Worm (Caenorhabditis elegans) whole organism, L4 larva: ENCODE measurements around the gene F58H1.3.

ENCODE experiments used
- D1046.2 ChIP-seq: fragments of 200-800 bp; sonication (Bioruptor generic); IDR thresholded peaks from 2 replicates; pipeline ENCODE4 v1.3.6; 2022; ENCODE audit warnings: missing genetic modification characterization, missing compliant biosample characterization
- F26F4.8 ChIP-seq: fragments of 200-800 bp; sonication (Bioruptor generic); conservative IDR thresholded peaks from 2 replicates; pipeline ENCODE4 v1.3.6; 2022; ENCODE audit warnings: missing genetic modification characterization, missing compliant biosample characterization
- F37D6.2 ChIP-seq: sonication (generic microtip); optimal IDR thresholded peaks from 2 replicates; lab custom pipeline; 2016; ENCODE audit warnings: mild to moderate bottlenecking, missing genetic modification characterization, missing compliant biosample characterization
- F49E8.2 ChIP-seq: sonication (generic microtip); optimal IDR thresholded peaks from 2 replicates; lab custom pipeline; 2016; ENCODE audit warnings: missing compliant biosample characterization, mild to moderate bottlenecking, missing genetic modification characterization, borderline replicate concordance
- R02D3.7 ChIP-seq: fragments of 150-350 bp; sonication (generic microtip); optimal IDR thresholded peaks from 3 replicates; lab custom pipeline; 2014; ENCODE audit warnings: missing biosample characterization, missing genetic modification characterization
- T26A8.4 ChIP-seq: fragments of 200-800 bp; sonication (Bioruptor generic); IDR thresholded peaks from 2 replicates; pipeline ENCODE4 v1.3.6; 2022; ENCODE audit warnings: missing genetic modification characterization, missing compliant biosample characterization
- Y105C5A.15 ChIP-seq: fragments of 200-800 bp; sonication (Bioruptor generic); IDR thresholded peaks from 2 replicates; pipeline ENCODE4 v1.3.6; 2022; ENCODE audit warnings: missing genetic modification characterization, missing compliant biosample characterization
- ZK337.2 ChIP-seq: fragments of 200-800 bp; sonication (Bioruptor generic); IDR thresholded peaks from 2 replicates; pipeline ENCODE4 v1.3.6; 2022; ENCODE audit warnings: missing genetic modification reagents, missing genetic modification characterization, missing compliant biosample characterization
- aha-1 ChIP-seq: fragments of 150-350 bp; peaks from one replicate; lab custom pipeline; 2014; ENCODE audit warnings: missing biosample characterization, missing genetic modification characterization
- aly-2 ChIP-seq: sonication (generic microtip); optimal IDR thresholded peaks from 2 replicates; lab custom pipeline; 2018; ENCODE audit warnings: missing biosample characterization, missing genetic modification characterization
- ceh-44 ChIP-seq: fragments of 200-800 bp; sonication (Bioruptor generic); IDR thresholded peaks from 2 replicates; pipeline ENCODE4 v1.3.6; 2022; ENCODE audit warnings: missing genetic modification reagents, missing genetic modification characterization, missing compliant biosample characterization
- daf-12 ChIP-seq: fragments of 150-350 bp; optimal IDR thresholded peaks from 2 replicates; lab custom pipeline; 2014; ENCODE audit warnings: missing biosample characterization, missing genetic modification reagents, missing genetic modification characterization
- daf-16 ChIP-seq, 3 experiments: sonication (generic microtip); optimal IDR thresholded peaks; 2 replicates each; lab custom pipeline; 2016 to 2017; ENCODE audit warnings: missing genetic modification characterization in 3 of 3, missing genetic modification reagents in 3 of 3, mild to moderate bottlenecking in 2 of 3, missing compliant biosample characterization in 2 of 3, missing biosample characterization in 1 of 3, moderate library complexity in 1 of 3
- daf-8 ChIP-seq: fragments of 200-800 bp; sonication (Bioruptor generic); IDR thresholded peaks from 2 replicates; pipeline ENCODE4 v1.3.6; 2022; ENCODE audit warnings: missing genetic modification characterization, missing compliant biosample characterization
- dmd-8 ChIP-seq: fragments of 200-800 bp; sonication (Bioruptor generic); IDR thresholded peaks from 2 replicates; pipeline ENCODE4 v1.3.6; 2022; ENCODE audit warnings: missing genetic modification characterization, missing compliant biosample characterization
- dmd-9 ChIP-seq: fragments of 200-800 bp; sonication (Bioruptor generic); IDR thresholded peaks from 2 replicates; pipeline ENCODE4 v1.3.6; 2022; ENCODE audit warnings: missing genetic modification reagents, missing genetic modification characterization, missing compliant biosample characterization
- dve-1 ChIP-seq: sonication (generic microtip); optimal IDR thresholded peaks from 2 replicates; lab custom pipeline; 2017; ENCODE audit warnings: antibody characterized with exemption, mild to moderate bottlenecking, missing genetic modification characterization, missing compliant biosample characterization; ENCODE audit not compliant: insufficient read depth
- fkh-10 ChIP-seq: fragments of 150-350 bp; optimal IDR thresholded peaks from 2 replicates; lab custom pipeline; 2014; ENCODE audit warnings: missing biosample characterization, missing genetic modification reagents, missing genetic modification characterization
- hif-1 ChIP-seq, 2 experiments: sonication (generic microtip); optimal IDR thresholded peaks; 2 replicates each; lab custom pipeline; 2016 to 2017; ENCODE audit warnings: missing compliant biosample characterization in 2 of 2, missing genetic modification characterization in 2 of 2, missing genetic modification reagents in 2 of 2, missing genotype in 2 of 2, mild to moderate bottlenecking in 1 of 2
- hlh-11 ChIP-seq: fragments of 200-800 bp; sonication (Bioruptor generic); optimal IDR thresholded peaks from 2 replicates; lab custom pipeline; 2018; ENCODE audit warnings: mild to moderate bottlenecking, missing genetic modification characterization, missing compliant biosample characterization
- lin-1 ChIP-seq: fragments of 200-800 bp; sonication (Bioruptor generic); IDR thresholded peaks from 2 replicates; pipeline ENCODE4 v1.3.6; 2022; ENCODE audit warnings: missing genetic modification reagents, missing genetic modification characterization, missing compliant biosample characterization
- lin-29 ChIP-seq: fragments of 200-800 bp; sonication (Bioruptor generic); IDR thresholded peaks from 2 replicates; pipeline ENCODE4 v1.3.6; 2022; ENCODE audit warnings: missing genetic modification reagents, missing genetic modification characterization, missing compliant biosample characterization
- lin-39 ChIP-seq: fragments of 150-350 bp; optimal IDR thresholded peaks from 2 replicates; lab custom pipeline; 2014; ENCODE audit warnings: missing biosample characterization, missing genetic modification reagents, missing genetic modification characterization
- lir-3 ChIP-seq: sonication (generic microtip); optimal IDR thresholded peaks from 2 replicates; lab custom pipeline; 2016; ENCODE audit warnings: mild to moderate bottlenecking, missing genetic modification characterization, missing compliant biosample characterization
- lsy-2 ChIP-seq, 2 experiments: fragments of 150-350 bp in 1 of 2; sonication (generic microtip) in 1 of 2; optimal IDR thresholded peaks; 2 replicates each; lab custom pipeline; 2014 to 2017; ENCODE audit warnings: missing biosample characterization in 2 of 2, missing genetic modification characterization in 2 of 2
- madf-9 ChIP-seq: fragments of 200-800 bp; sonication (Bioruptor generic); conservative IDR thresholded peaks from 2 replicates; pipeline ENCODE4 v1.3.6; 2022; ENCODE audit warnings: missing genetic modification reagents, missing genetic modification characterization, missing compliant biosample characterization
- mdl-1 ChIP-seq, 2 experiments: fragments of 150-350 bp in 1 of 2; sonication (generic microtip) in 1 of 2; optimal IDR thresholded peaks; 2 replicates each; lab custom pipeline; 2014 to 2017; ENCODE audit warnings: missing biosample characterization in 2 of 2, missing genetic modification characterization in 2 of 2
- mep-1 ChIP-seq: fragments of 150-350 bp; sonication (generic microtip); optimal IDR thresholded peaks from 3 replicates; lab custom pipeline; 2014; ENCODE audit warnings: missing biosample characterization, missing genetic modification characterization
- mxl-2 ChIP-seq: fragments of 200-800 bp; sonication (Bioruptor generic); conservative IDR thresholded peaks from 2 replicates; pipeline ENCODE4 v1.3.6; 2022; ENCODE audit warnings: missing genetic modification reagents, missing genetic modification characterization, missing compliant biosample characterization
- mxl-3 ChIP-seq: fragments of 200-800 bp; sonication (Bioruptor generic); optimal IDR thresholded peaks from 2 replicates; lab custom pipeline; 2018; ENCODE audit warnings: mild to moderate bottlenecking, missing genetic modification characterization, missing compliant biosample characterization
- nhr-10 ChIP-seq: fragments of 150-350 bp; optimal IDR thresholded peaks from 2 replicates; lab custom pipeline; 2014; ENCODE audit warnings: missing biosample characterization, missing genetic modification characterization
- nhr-11 ChIP-seq: fragments of 150-350 bp; optimal IDR thresholded peaks from 2 replicates; lab custom pipeline; 2014; ENCODE audit warnings: missing biosample characterization, missing genetic modification characterization
- nhr-25 ChIP-seq: sonication (generic microtip); optimal IDR thresholded peaks from 2 replicates; lab custom pipeline; 2017; ENCODE audit warnings: missing genetic modification characterization, mild to moderate bottlenecking, missing compliant biosample characterization, antibody characterized with exemption, moderate library complexity, borderline replicate concordance; ENCODE audit not compliant: insufficient read depth
- nhr-48 ChIP-seq: sonication (generic microtip); optimal IDR thresholded peaks from 2 replicates; lab custom pipeline; 2016; ENCODE audit warnings: mild to moderate bottlenecking, missing genetic modification characterization, missing compliant biosample characterization
- nhr-76 ChIP-seq: fragments of 150-350 bp; optimal IDR thresholded peaks from 2 replicates; lab custom pipeline; 2014; ENCODE audit warnings: missing biosample characterization, missing genetic modification characterization
- pha-4 ChIP-seq, 2 experiments: fragments of 150-350 bp in 1 of 2; fragments of 200-800 bp in 1 of 2; sonication (Bioruptor generic) in 1 of 2; IDR thresholded peaks in 1 of 2; optimal IDR thresholded peaks in 1 of 2; 2 replicates each; pipeline versions ENCODE4 v1.3.6 to Lab custom; 2014 to 2022; ENCODE audit warnings: missing genetic modification characterization in 2 of 2, missing genetic modification reagents in 2 of 2, missing biosample characterization in 1 of 2, missing compliant biosample characterization in 1 of 2
- php-3 ChIP-seq: fragments of 200-800 bp; sonication (Bioruptor generic); IDR thresholded peaks from 2 replicates; pipeline ENCODE4 v1.3.6; 2022; ENCODE audit warnings: missing genetic modification reagents, missing genetic modification characterization, missing compliant biosample characterization
- rbr-2 ChIP-seq: sonication (generic microtip); optimal IDR thresholded peaks from 2 replicates; lab custom pipeline; 2016; ENCODE audit warnings: missing genotype, missing genetic modification characterization, missing compliant biosample characterization
- saeg-2 ChIP-seq: fragments of 200-800 bp; sonication (Bioruptor generic); IDR thresholded peaks from 2 replicates; pipeline ENCODE4 v1.3.6; 2022; ENCODE audit warnings: missing genetic modification reagents, missing genetic modification characterization, missing compliant biosample characterization
- skn-1 ChIP-seq: fragments of 150-350 bp; optimal IDR thresholded peaks from 2 replicates; lab custom pipeline; 2014; ENCODE audit warnings: missing biosample characterization, missing genetic modification characterization
- snpc-1.2 ChIP-seq: fragments of 200-800 bp; sonication (Bioruptor generic); IDR thresholded peaks from 2 replicates; pipeline ENCODE4 v1.3.6; 2022; ENCODE audit warnings: missing genetic modification reagents, missing genetic modification characterization, missing compliant biosample characterization
- spr-1 ChIP-seq: sonication (generic microtip); optimal IDR thresholded peaks from 2 replicates; lab custom pipeline; 2016; ENCODE audit warnings: mild to moderate bottlenecking, missing genetic modification characterization, missing compliant biosample characterization
- tag-97 ChIP-seq: fragments of 200-800 bp; sonication (Bioruptor generic); IDR thresholded peaks from 2 replicates; pipeline ENCODE4 v1.3.6; 2022; ENCODE audit warnings: missing genetic modification characterization, missing compliant biosample characterization
- tra-1 ChIP-seq: fragments of 200-800 bp; sonication (Bioruptor generic); IDR thresholded peaks from 2 replicates; pipeline ENCODE4 v1.3.6; 2022; ENCODE audit warnings: missing genetic modification reagents, missing genetic modification characterization, missing compliant biosample characterization
- unc-39 ChIP-seq: sonication (generic microtip); optimal IDR thresholded peaks from 2 replicates; lab custom pipeline; 2017; ENCODE audit warnings: missing biosample characterization, missing genetic modification characterization
- unc-62 ChIP-seq, 3 experiments: fragments of 150-350 bp in 1 of 3; sonication (generic microtip); optimal IDR thresholded peaks in 2 of 3; peaks in 1 of 3; 1 replicate in 1 of 3; 2 replicates in 2 of 3; lab custom pipeline; 2014 to 2017; ENCODE audit warnings: missing biosample characterization in 3 of 3, missing genetic modification characterization in 3 of 3, missing genetic modification reagents in 3 of 3, missing genotype in 1 of 3
- vab-7 ChIP-seq: fragments of 200-800 bp; sonication (Bioruptor generic); IDR thresholded peaks from 2 replicates; pipeline ENCODE4 v1.3.6; 2022; ENCODE audit warnings: missing genetic modification reagents, missing genetic modification characterization, missing compliant biosample characterization
- zip-11 ChIP-seq: fragments of 200-800 bp; sonication (Bioruptor generic); IDR thresholded peaks from 2 replicates; pipeline ENCODE4 v1.3.6; 2022; ENCODE audit warnings: missing genetic modification characterization, missing compliant biosample characterization
- zip-2 ChIP-seq: fragments of 150-350 bp; optimal IDR thresholded peaks from 2 replicates; lab custom pipeline; 2014; ENCODE audit warnings: missing biosample characterization, missing genetic modification characterization
- ztf-7 ChIP-seq: fragments of 150-350 bp; optimal IDR thresholded peaks from 2 replicates; lab custom pipeline; 2014; ENCODE audit warnings: missing biosample characterization, missing genetic modification characterization

Gene F58H1.3

ce11 chrV:11921229-11921628 lies 12.5 kb upstream of the F58H1.3 start (continued):
- TF ChIP-seq nhr-25 (tag; lab: Kevin White, UChicago) (no peak), lin-1 (GFP tag; lab: Robert Waterston, UW) (peak; percentile 27; the same call in 1 of the 2 replicates), snpc-1.2 (no peak), aha-1 (no peak), Y105C5A.15 (GFP tag; lab: Robert Waterston, UW) (no peak), ztf-7 (tag; lab: Kevin White, UChicago) (no peak), ceh-44 (no peak), zip-11 (GFP tag; lab: Robert Waterston, UW) (no peak), mep-1 (tag; lab: Kevin White, UChicago) (peak; percentile 73), daf-12 (tag; lab: Kevin White, UChicago) (no peak), mdl-1 (tag; optimal IDR thresholded peaks at IDR 0.05; lab: Kevin White, UChicago) (peak in 1 of 2 experiments; percentile 73), dmd-8 (GFP tag; lab: Robert Waterston, UW) (no peak), nhr-10 (tag; lab: Kevin White, UChicago) (peak; percentile 3), skn-1 (tag; lab: Kevin White, UChicago) (no peak), hlh-11 (tag; lab: Kevin White, UChicago) (peak; percentile 88), unc-39 (no peak), lin-29 (GFP tag; lab: Robert Waterston, UW) (no peak), saeg-2 (GFP tag; lab: Robert Waterston, UW) (no peak), pha-4 (GFP tag; IDR thresholded peaks at IDR 0.05; lab: Robert Waterston, UW) (no peak), pha-4 (tag; optimal IDR thresholded peaks at IDR 0.05; lab: Kevin White, UChicago) (no peak), lir-3 (tag; lab: Kevin White, UChicago) (no peak), nhr-11 (tag; lab: Kevin White, UChicago) (peak; percentile 30), nhr-48 (tag; lab: Kevin White, UChicago) (no peak), dmd-9 (GFP tag; lab: Robert Waterston, UW) (no peak), spr-1 (tag; lab: Kevin White, UChicago) (no peak), aly-2 (tag; lab: Kevin White, UChicago) (no peak), dve-1 (tag; lab: Kevin White, UChicago) (peak; percentile 75), daf-16 (GFP tag; optimal IDR thresholded peaks at IDR 0.05; lab: Kevin White, UChicago) (no peak), daf-16 (tag; optimal IDR thresholded peaks at IDR 0.05; lab: Kevin White, UChicago) (peak; percentile 80), vab-7 (no peak), T26A8.4 (GFP tag; lab: Robert Waterston, UW) (no peak), fkh-10 (no peak), rbr-2 (tag; lab: Kevin White, UChicago) (peak; percentile 21), daf-8 (GFP tag; lab: Robert Waterston, UW) (no peak), lin-39 (tag; lab: Kevin White, UChicago) (no peak), php-3 (0 out of 2 replicates have a peak, but pooled peaks have one; percentile 18), nhr-76 (tag; lab: Kevin White, UChicago) (no peak), hif-1 (tag; optimal IDR thresholded peaks at IDR 0.05; lab: Kevin White, UChicago) (peak in 1 of 2 experiments; percentile 39), mxl-2 (GFP tag; lab: Robert Waterston, UW) (no peak), F37D6.2 (tag; lab: Kevin White, UChicago) (no peak), F49E8.2 (no peak), zip-2 (tag; lab: Kevin White, UChicago) (no peak), R02D3.7 (tag; lab: Kevin White, UChicago) (no peak), D1046.2 (GFP tag; lab: Robert Waterston, UW) (no peak), madf-9 (GFP tag; lab: Robert Waterston, UW) (no peak), F26F4.8 (GFP tag; lab: Robert Waterston, UW) (no peak), unc-62 (GFP tag; optimal IDR thresholded peaks at IDR 0.05 in 1 of 2; lab: Kevin White, UChicago) (no peak), unc-62 (tag; optimal IDR thresholded peaks at IDR 0.05; lab: Kevin White, UChicago) (no peak), tra-1 (GFP tag; lab: Robert Waterston, UW) (peak; percentile 46; the same call in 1 of the 2 replicates), tag-97 (GFP tag; lab: Robert Waterston, UW) (no peak), mxl-3 (GFP tag; lab: Kevin White, UChicago) (peak; percentile 60), lsy-2 (tag; optimal IDR thresholded peaks at IDR 0.05; lab: Kevin White, UChicago) (peak in 1 of 2 experiments; percentile 45), ZK337.2 (GFP tag; lab: Robert Waterston, UW) (no peak)
